Fruit fly (Drosophila melanogaster): ENCODE data around the gene Hers.
"Not testable (repeated sequence)": the region's sequence is repeated elsewhere in the genome, so short reads cannot be mapped to it uniquely, and the experiment has no call there.

Gene Hers

DNA sequence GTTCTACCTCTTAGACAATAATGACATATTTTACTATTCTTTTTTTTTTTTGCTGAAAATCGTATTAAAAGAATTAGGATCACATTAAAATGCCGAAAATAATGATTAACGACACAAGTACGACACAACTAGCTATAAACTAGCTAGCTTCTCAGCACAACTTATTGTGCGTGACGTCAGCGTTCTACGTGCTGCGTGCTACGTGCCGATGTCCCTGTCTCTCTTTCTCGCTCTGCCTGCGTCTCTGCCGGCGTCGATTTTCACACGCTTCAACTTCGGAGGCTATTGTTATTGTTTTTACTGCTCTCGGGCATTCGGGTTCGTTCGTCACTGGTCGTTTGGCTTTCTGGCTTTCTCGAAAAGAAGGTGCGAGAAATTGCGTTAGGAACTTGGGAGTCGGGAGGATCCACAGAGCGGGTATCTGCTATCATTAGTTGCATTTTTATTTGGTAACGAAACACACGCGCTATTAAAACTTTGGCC, 32.1 kb downstream of the Hers start (continued):
- TF ChIP-seq dmrt99B (tag; optimal IDR thresholded peaks at IDR 0.05) (no peak), pum (GFP tag; optimal IDR thresholded peaks at IDR 0.05) (no peak), Med (GFP tag) (peak; percentile 67), CG12104 (GFP tag; optimal IDR thresholded peaks at IDR 0.05) (no peak), CG33557 (GFP tag; optimal IDR thresholded peaks at IDR 0.05) (peak; percentile 21), sens (GFP tag) (peak; percentile 35), scrt (GFP tag; optimal IDR thresholded peaks at IDR 0.05) (no peak), E2f1 (GFP tag; IDR thresholded peaks at IDR 0.05) (no peak), kah (GFP tag; optimal IDR thresholded peaks at IDR 0.05) (no peak), CG1832 (GFP tag; optimal IDR thresholded peaks at IDR 0.05) (peak; percentile 47), tll (GFP tag; optimal IDR thresholded peaks at IDR 0.05) (peak in 1 of 2 experiments; percentile 70), Trl (optimal IDR thresholded peaks at IDR 0.05) (peak in 1 of 2 experiments; percentile 6), Trl (GFP tag; optimal IDR thresholded peaks at IDR 0.05) (no peak), Adf1 (GFP tag; IDR thresholded peaks at IDR 0.05) (peak; percentile 94), Atf3 (GFP tag; optimal IDR thresholded peaks at IDR 0.05) (peak; percentile 4), mirr (GFP tag; optimal IDR thresholded peaks at IDR 0.05) (no peak), Deaf1 (tag; optimal IDR thresholded peaks at IDR 0.05) (peak; percentile 94), CG3163 (GFP tag; optimal IDR thresholded peaks at IDR 0.05) (no peak), Nf-YA (GFP tag; IDR thresholded peaks at IDR 0.05) (no peak)

DNA sequence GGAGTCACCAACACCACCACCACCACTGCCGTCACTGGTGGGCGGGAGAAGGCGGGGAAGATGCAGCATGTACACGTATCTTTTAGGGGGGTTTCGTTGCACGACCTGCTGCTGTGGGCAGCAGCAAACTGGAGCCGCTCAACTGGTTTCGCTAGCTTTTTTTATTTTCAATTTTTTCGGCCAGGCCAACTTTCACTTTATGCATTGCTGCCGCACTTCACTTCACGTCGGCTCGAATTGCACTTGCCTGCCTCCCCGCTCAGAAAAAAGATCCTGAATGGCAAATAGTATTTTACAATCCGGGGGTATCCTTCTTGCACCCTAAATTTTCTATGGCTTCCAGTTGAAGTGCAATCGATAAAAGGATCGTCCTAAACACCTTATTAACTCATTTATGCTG, 34.0 kb downstream of the Hers start:
- TF ChIP-seq ase (GFP tag; IDR thresholded peaks at IDR 0.05), result no peak
- TF ChIP-seq CG3407 (GFP tag; optimal IDR thresholded peaks at IDR 0.05), result peak; percentile 84
- TF ChIP-seq CG7357 (GFP tag; IDR thresholded peaks at IDR 0.05), result no peak
- TF ChIP-seq sima (GFP tag; optimal IDR thresholded peaks at IDR 0.05), result no peak
- TF ChIP-seq CG15011 (GFP tag; optimal IDR thresholded peaks at IDR 0.05), result no peak

DNA sequence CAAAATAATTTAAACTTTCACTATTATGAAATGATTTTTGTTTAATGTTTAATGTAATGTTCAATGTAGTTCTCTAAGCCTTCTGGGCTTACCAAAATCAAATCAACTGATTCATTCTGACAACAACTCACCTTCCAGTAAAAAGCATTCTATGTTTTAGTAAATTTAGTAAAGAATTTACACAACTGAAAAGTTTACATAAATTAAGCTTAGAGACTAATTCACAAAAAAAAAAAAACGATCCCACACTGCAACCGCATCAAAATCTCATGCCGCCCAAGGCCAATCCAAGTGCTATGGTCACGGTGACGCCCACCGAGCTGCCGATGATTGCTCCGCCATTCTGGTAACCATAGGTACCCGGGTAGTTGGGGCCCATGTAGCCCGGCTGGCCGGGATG, 44.1 kb downstream of the Hers start, which contains the start of gene CG45486:
TSS of gene CG45486 (minus strand) at position 101 of the 400 bp plus-strand sequence.
- not testable (repeated sequence) for TF ChIP-seq Nf-YA (GFP tag; IDR thresholded peaks at IDR 0.05); inv (GFP tag; IDR thresholded peaks at IDR 0.05; ENCODE audit: partially characterized antibody); crol (GFP tag; IDR thresholded peaks at IDR 0.05)

DNA sequence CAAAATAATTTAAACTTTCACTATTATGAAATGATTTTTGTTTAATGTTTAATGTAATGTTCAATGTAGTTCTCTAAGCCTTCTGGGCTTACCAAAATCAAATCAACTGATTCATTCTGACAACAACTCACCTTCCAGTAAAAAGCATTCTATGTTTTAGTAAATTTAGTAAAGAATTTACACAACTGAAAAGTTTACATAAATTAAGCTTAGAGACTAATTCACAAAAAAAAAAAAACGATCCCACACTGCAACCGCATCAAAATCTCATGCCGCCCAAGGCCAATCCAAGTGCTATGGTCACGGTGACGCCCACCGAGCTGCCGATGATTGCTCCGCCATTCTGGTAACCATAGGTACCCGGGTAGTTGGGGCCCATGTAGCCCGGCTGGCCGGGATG, 49.2 kb downstream of the Hers start, which contains the start of gene CG45487:
TSS of gene CG45487 (minus strand) at position 101 of the 400 bp plus-strand sequence.
- TF ChIP-seq CG6254, Lhr, CG2120 (GFP tag; optimal IDR thresholded peaks at IDR 0.05): not testable (repeated sequence)

DNA sequence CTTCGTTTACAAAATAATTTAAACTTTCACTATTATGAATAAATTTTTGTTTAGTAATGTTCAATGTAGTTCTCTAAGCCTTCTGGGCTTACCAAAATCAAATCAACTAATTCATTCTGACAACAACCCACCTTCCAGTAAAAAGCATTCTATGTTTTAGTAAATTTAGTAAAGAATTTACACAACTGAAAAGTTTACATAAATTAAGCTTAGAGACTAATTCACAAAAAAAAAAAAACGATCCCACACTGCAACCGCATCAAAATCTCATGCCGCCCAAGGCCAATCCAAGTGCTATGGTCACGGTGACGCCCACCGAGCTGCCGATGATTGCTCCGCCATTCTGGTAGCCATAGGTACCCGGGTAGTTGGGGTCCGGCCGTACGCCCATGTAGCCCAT, 54.4 kb downstream of the Hers start, which contains the start of gene CG45488:
TSS of gene CG45488 (minus strand) at position 101 of the 400 bp plus-strand sequence.
- TF ChIP-seq Fer3, CrebB, sug (tag; optimal IDR thresholded peaks at IDR 0.05): not testable (repeated sequence)

DNA sequence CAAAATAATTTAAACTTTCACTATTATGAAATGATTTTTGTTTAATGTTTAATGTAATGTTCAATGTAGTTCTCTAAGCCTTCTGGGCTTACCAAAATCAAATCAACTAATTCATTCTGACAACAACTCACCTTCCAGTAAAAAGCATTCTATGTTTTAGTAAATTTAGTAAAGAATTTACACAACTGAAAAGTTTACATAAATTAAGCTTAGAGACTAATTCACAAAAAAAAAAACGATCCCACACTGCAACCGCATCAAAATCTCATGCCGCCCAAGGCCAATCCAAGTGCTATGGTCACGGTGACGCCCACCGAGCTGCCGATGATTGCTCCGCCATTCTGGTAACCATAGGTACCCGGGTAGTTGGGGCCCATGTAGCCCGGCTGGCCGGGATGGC, 63.1 kb downstream of the Hers start, which contains the start of gene CG45489:
TSS of gene CG45489 (minus strand) at position 101 of the 400 bp plus-strand sequence.
- not testable (repeated sequence) for TF ChIP-seq eve (GFP tag; optimal IDR thresholded peaks at IDR 0.05); twi (tag; optimal IDR thresholded peaks at IDR 0.05); CG16815 (GFP tag; optimal IDR thresholded peaks at IDR 0.05)
